Worm (Caenorhabditis elegans) whole organism, young adult: ENCODE measurements around the gene pnc-1.

Experiments
- B0019.2 ChIP-seq: fragments of 200-800 bp; sonication (Bioruptor generic); conservative IDR thresholded peaks from 2 replicates; pipeline ENCODE4 v1.3.6; 2022; ENCODE audit warnings: missing genetic modification reagents, missing genetic modification characterization, missing compliant biosample characterization
- F23B12.7 ChIP-seq: sonication (generic microtip); optimal IDR thresholded peaks from 2 replicates; lab custom pipeline; 2017; ENCODE audit warnings: missing genetic modification characterization, mild to moderate bottlenecking, missing compliant biosample characterization, antibody characterized with exemption, moderate library complexity; ENCODE audit not compliant: insufficient read depth
- F33H1.4 ChIP-seq: fragments of 200-800 bp; sonication (Bioruptor generic); IDR thresholded peaks from 2 replicates; pipeline ENCODE4 v1.3.6; 2022; ENCODE audit warnings: missing genetic modification reagents, missing genetic modification characterization, missing compliant biosample characterization
- F39B2.1 ChIP-seq: fragments of 200-800 bp; sonication (Bioruptor generic); IDR thresholded peaks from 2 replicates; pipeline ENCODE4 v1.3.6; 2022; ENCODE audit warnings: missing genetic modification reagents, missing genetic modification characterization, missing compliant biosample characterization
- F55B11.4 ChIP-seq: sonication (generic microtip); optimal IDR thresholded peaks from 2 replicates; lab custom pipeline; 2016; ENCODE audit warnings: missing compliant biosample characterization, missing genetic modification characterization, borderline replicate concordance; ENCODE audit not compliant: insufficient read depth
- K11D2.4 ChIP-seq: fragments of 200-800 bp; sonication (Bioruptor generic); IDR thresholded peaks from 2 replicates; pipeline ENCODE4 v1.3.6; 2022; ENCODE audit warnings: missing genetic modification reagents, missing genetic modification characterization, missing compliant biosample characterization
- Y53G8AR.9 ChIP-seq: fragments of 200-800 bp; sonication (Bioruptor generic); conservative IDR thresholded peaks from 2 replicates; pipeline ENCODE4 v1.3.6; 2022; ENCODE audit warnings: missing genetic modification reagents, missing genetic modification characterization, missing compliant biosample characterization
- Y56A3A.18 ChIP-seq: fragments of 200-800 bp; sonication (Bioruptor generic); IDR thresholded peaks from 2 replicates; pipeline ENCODE4 v1.3.6; 2022; ENCODE audit warnings: missing genetic modification reagents, missing genetic modification characterization, missing compliant biosample characterization
- Y67H2A.10 ChIP-seq: fragments of 200-800 bp; sonication (Bioruptor generic); conservative IDR thresholded peaks from 2 replicates; pipeline ENCODE4 v1.3.6; 2022; ENCODE audit warnings: missing genetic modification reagents, missing genetic modification characterization, missing compliant biosample characterization
- ZK185.1 ChIP-seq: sonication (generic microtip); optimal IDR thresholded peaks from 2 replicates; lab custom pipeline; 2016; ENCODE audit warnings: mild to moderate bottlenecking, missing genetic modification characterization, missing compliant biosample characterization; ENCODE audit not compliant: poor library complexity, severe bottlenecking
- atf-7 ChIP-seq: sonication (generic microtip); optimal IDR thresholded peaks from 2 replicates; lab custom pipeline; 2017; ENCODE audit warnings: mild to moderate bottlenecking, missing genetic modification characterization, missing compliant biosample characterization
- attf-5 ChIP-seq: fragments of 200-800 bp; sonication (Bioruptor generic); optimal IDR thresholded peaks from 2 replicates; lab custom pipeline; 2018; ENCODE audit warnings: mild to moderate bottlenecking, missing genetic modification characterization, missing compliant biosample characterization
- cebp-1 ChIP-seq, 2 experiments: fragments of 200-800 bp in 1 of 2; sonication (Bioruptor generic) in 1 of 2; sonication (generic microtip) in 1 of 2; IDR thresholded peaks in 1 of 2; optimal IDR thresholded peaks in 1 of 2; 2 replicates each; pipeline versions ENCODE4 v1.3.6 to Lab custom; 2017 to 2022; ENCODE audit warnings: missing compliant biosample characterization in 2 of 2, missing genetic modification characterization in 2 of 2, mild to moderate bottlenecking in 1 of 2, missing genetic modification reagents in 1 of 2, moderate library complexity in 1 of 2
- cebp-2 ChIP-seq: fragments of 200-800 bp; sonication (Bioruptor generic); IDR thresholded peaks from 2 replicates; pipeline ENCODE4 v1.3.6; 2022; ENCODE audit warnings: missing genetic modification characterization, missing compliant biosample characterization
- chd-7 ChIP-seq: sonication (generic microtip); optimal IDR thresholded peaks from 2 replicates; lab custom pipeline; 2016; ENCODE audit warnings: mild to moderate bottlenecking, missing genetic modification characterization, moderate library complexity, missing compliant biosample characterization
- die-1 ChIP-seq: sonication (generic microtip); optimal IDR thresholded peaks from 2 replicates; lab custom pipeline; 2016; ENCODE audit warnings: missing genotype, mild to moderate bottlenecking, missing genetic modification characterization, missing compliant biosample characterization
- ets-4 ChIP-seq: fragments of 200-800 bp; sonication (Bioruptor generic); optimal IDR thresholded peaks from 2 replicates; lab custom pipeline; 2018; ENCODE audit warnings: mild to moderate bottlenecking, missing genetic modification characterization, missing compliant biosample characterization
- fkh-3 ChIP-seq: sonication (generic microtip); optimal IDR thresholded peaks from 2 replicates; lab custom pipeline; 2016; ENCODE audit warnings: mild to moderate bottlenecking, missing genetic modification characterization, missing compliant biosample characterization
- him-1 ChIP-seq: sonication (generic microtip); optimal IDR thresholded peaks from 2 replicates; lab custom pipeline; 2016; ENCODE audit warnings: missing genotype, missing genetic modification reagents, missing genetic modification characterization, missing compliant biosample characterization
- hlh-12 ChIP-seq: sonication (generic microtip); optimal IDR thresholded peaks from 2 replicates; lab custom pipeline; 2016; ENCODE audit warnings: missing genetic modification characterization, missing compliant biosample characterization
- hmg-1.2 ChIP-seq: fragments of 200-800 bp; sonication (Bioruptor generic); IDR thresholded peaks from 2 replicates; pipeline ENCODE4 v1.3.6; 2022; ENCODE audit warnings: missing genetic modification reagents, missing genetic modification characterization, missing compliant biosample characterization
- lin-40 ChIP-seq: sonication (generic microtip); optimal IDR thresholded peaks from 2 replicates; lab custom pipeline; 2016; ENCODE audit warnings: missing genetic modification characterization, mild to moderate bottlenecking, missing compliant biosample characterization, missing genotype, missing genetic modification reagents
- lir-1 ChIP-seq: fragments of 200-800 bp; sonication (Bioruptor generic); conservative IDR thresholded peaks from 2 replicates; pipeline ENCODE4 v1.3.6; 2022; ENCODE audit warnings: missing genetic modification reagents, missing genetic modification characterization, missing compliant biosample characterization
- lsy-27 ChIP-seq: sonication (generic microtip); optimal IDR thresholded peaks from 2 replicates; lab custom pipeline; 2017; ENCODE audit warnings: missing genetic modification characterization, mild to moderate bottlenecking, missing compliant biosample characterization, antibody characterized with exemption, missing genotype, borderline replicate concordance; ENCODE audit not compliant: insufficient read depth
- madf-8 ChIP-seq: fragments of 200-800 bp; sonication (Bioruptor generic); conservative IDR thresholded peaks from 2 replicates; pipeline ENCODE4 v1.3.6; 2022; ENCODE audit warnings: missing genetic modification reagents, missing genetic modification characterization, missing compliant biosample characterization
- nfyb-1 ChIP-seq: fragments of 200-800 bp; sonication (Bioruptor generic); IDR thresholded peaks from 2 replicates; pipeline ENCODE4 v1.3.6; 2022; ENCODE audit warnings: missing genetic modification reagents, missing genetic modification characterization, missing compliant biosample characterization
- nhr-27 ChIP-seq: fragments of 200-800 bp; sonication (Bioruptor generic); optimal IDR thresholded peaks from 2 replicates; lab custom pipeline; 2018; ENCODE audit warnings: mild to moderate bottlenecking, missing genetic modification characterization, moderate library complexity, missing compliant biosample characterization
- pbrm-1 ChIP-seq: fragments of 200-800 bp; sonication (Bioruptor generic); IDR thresholded peaks from 2 replicates; pipeline ENCODE4 v1.3.6; 2022; ENCODE audit warnings: missing genetic modification reagents, missing genetic modification characterization, missing compliant biosample characterization
- rec-8 ChIP-seq, 2 experiments: sonication (generic microtip); optimal IDR thresholded peaks; 2 replicates each; lab custom pipeline; 2016; ENCODE audit warnings: mild to moderate bottlenecking in 2 of 2, missing genetic modification characterization in 2 of 2, missing genetic modification reagents in 2 of 2, missing genotype in 2 of 2, missing biosample characterization in 1 of 2, missing compliant biosample characterization in 1 of 2, moderate library complexity in 1 of 2
- rpc-1 ChIP-seq, 2 experiments: fragments of 150-350 bp in 1 of 2; sonication (generic microtip) in 1 of 2; optimal IDR thresholded peaks; 2 replicates each; lab custom pipeline; 2014 to 2018; ENCODE audit warnings: missing biosample characterization in 1 of 2, missing genetic modification characterization in 1 of 2, missing genetic modification reagents in 1 of 2, missing genotype in 1 of 2
- sea-2 ChIP-seq: fragments of 200-800 bp; sonication (Bioruptor generic); IDR thresholded peaks from 2 replicates; pipeline ENCODE4 v1.3.6; 2022; ENCODE audit warnings: missing genetic modification characterization, missing compliant biosample characterization
- snpc-3.4 ChIP-seq: sonication (generic microtip); optimal IDR thresholded peaks from 2 replicates; lab custom pipeline; 2017; ENCODE audit warnings: missing genetic modification characterization, mild to moderate bottlenecking, missing compliant biosample characterization, antibody characterized with exemption, moderate library complexity, missing genotype, missing genetic modification reagents
- snpc-4 ChIP-seq, 5 experiments: fragments of 150-350 bp in 1 of 5; sonication (generic microtip) in 4 of 5; optimal IDR thresholded peaks; 2 replicates each; lab custom pipeline; 2014 to 2018; ENCODE audit warnings: missing genetic modification characterization in 5 of 5, missing biosample characterization in 3 of 5, antibody characterized with exemption in 2 of 5, mild to moderate bottlenecking in 2 of 5, missing compliant biosample characterization in 2 of 5, missing genotype in 2 of 5, moderate library complexity in 2 of 5, missing genetic modification reagents in 1 of 5
- xnd-1 ChIP-seq: sonication (generic microtip); optimal IDR thresholded peaks from 2 replicates; lab custom pipeline; 2016; ENCODE audit warnings: missing genotype, missing genetic modification reagents, missing genetic modification characterization, missing compliant biosample characterization

pnc-1 gene

DNA sequence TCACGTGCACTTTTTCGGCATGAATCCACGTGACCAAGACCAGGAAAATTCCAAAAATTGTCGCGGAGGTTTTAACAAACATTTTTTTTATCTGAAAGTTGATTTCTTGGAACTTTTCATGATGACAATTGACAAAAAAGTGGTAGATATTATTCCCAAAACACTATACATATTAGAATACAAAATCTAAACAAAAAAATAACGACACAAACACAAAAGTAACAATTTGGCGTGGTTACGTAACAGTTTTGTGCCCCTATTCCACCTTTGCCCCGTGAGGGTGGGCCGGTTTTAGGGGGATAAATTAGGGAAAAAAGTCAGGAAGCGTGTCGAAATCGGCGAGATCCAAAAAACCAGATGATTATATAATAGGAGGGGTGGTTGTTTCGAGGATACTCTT, 26.5 kb upstream of the pnc-1 start, which contains the start of gene gegf-1:
gegf-1 (minus strand) TSS at position 101 of the 400 bp plus-strand sequence.
- TF ChIP-seq F33H1.4 (GFP tag; lab: Robert Waterston, UW) (no peak), fkh-3 (tag; lab: Kevin White, UChicago) (no peak)

DNA sequence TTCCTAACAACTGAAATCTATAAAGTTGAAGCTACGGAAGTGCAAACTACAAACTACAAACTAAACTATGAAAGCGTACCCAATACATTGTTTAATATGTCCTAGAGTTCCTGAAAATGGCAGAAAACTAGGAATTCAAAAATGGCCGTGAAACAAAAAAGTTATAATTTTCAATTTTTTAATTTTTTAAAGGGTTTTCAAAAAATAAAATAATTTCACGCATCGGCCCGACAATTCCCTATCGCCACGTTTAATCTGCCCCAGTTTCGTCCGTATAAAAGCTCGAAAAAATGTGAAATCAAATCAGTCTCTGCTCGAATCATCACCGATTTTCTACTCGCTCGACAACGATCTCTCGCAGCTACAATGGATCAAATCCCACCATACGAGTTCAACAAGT, 25.6 kb upstream of the pnc-1 start, which contains the start of gene Y38C1AA.7:
Y38C1AA.7 (plus strand) TSS at position 301 of the 400 bp plus-strand sequence.
- TF ChIP-seq attf-5 (no peak), die-1 (tag; lab: Kevin White, UChicago) (no peak), F23B12.7 (tag; lab: Kevin White, UChicago) (no peak), madf-8 (no peak), Y56A3A.18 (GFP tag; lab: Robert Waterston, UW) (no peak), ZK185.1 (tag; lab: Kevin White, UChicago) (no peak), rpc-1 (optimal IDR thresholded peaks at IDR 0.05; lab: Kevin White, UChicago) (no peak), rpc-1 (tag; optimal IDR thresholded peaks at IDR 0.05; lab: Kevin White, UChicago) (no peak), K11D2.4 (GFP tag; lab: Robert Waterston, UW) (no peak), Y53G8AR.9 (GFP tag; lab: Robert Waterston, UW) (no peak), xnd-1 (tag; lab: Kevin White, UChicago) (no peak), atf-7 (no peak), snpc-4 (GFP tag; optimal IDR thresholded peaks at IDR 0.05; lab: Kevin White, UChicago) (no peak), snpc-4 (tag; optimal IDR thresholded peaks at IDR 0.05; lab: Kevin White, UChicago) (no peak), fkh-3 (tag; lab: Kevin White, UChicago) (no peak), cebp-2 (no peak), sea-2 (no peak), ets-4 (GFP tag; lab: Kevin White, UChicago) (no peak), rec-8 (tag; optimal IDR thresholded peaks at IDR 0.05; lab: Kevin White, UChicago) (no peak), cebp-1 (GFP tag; IDR thresholded peaks at IDR 0.05; lab: Robert Waterston, UW) (no peak), cebp-1 (tag; optimal IDR thresholded peaks at IDR 0.05; lab: Kevin White, UChicago) (no peak)

DNA sequence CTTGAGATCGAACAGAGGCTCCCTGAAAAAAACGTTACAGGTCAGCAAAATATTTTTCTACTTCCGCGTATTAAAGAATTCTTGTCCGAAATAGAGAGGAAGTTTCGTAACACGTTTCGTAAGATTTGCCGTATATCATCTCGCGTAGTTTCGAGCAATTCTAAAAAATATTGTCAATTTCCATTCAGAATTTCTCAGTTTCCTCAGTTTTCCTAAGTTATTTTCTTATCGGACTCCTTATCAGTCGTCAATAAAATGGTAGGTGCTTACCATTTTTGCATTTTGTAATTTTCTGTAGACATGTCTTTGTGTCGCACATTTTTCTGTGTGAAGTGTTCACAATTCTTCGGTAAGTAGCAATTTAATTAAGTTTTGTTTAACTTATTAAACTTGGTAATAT, 24.4 kb upstream of the pnc-1 start, which contains the start of gene Y38C1AA.19:
Y38C1AA.19 (plus strand) TSS at position 301 of the 400 bp plus-strand sequence.
- no peak for TF ChIP-seq Y67H2A.10
- TF ChIP-seq, all 124 proteins: peak for 0

DNA sequence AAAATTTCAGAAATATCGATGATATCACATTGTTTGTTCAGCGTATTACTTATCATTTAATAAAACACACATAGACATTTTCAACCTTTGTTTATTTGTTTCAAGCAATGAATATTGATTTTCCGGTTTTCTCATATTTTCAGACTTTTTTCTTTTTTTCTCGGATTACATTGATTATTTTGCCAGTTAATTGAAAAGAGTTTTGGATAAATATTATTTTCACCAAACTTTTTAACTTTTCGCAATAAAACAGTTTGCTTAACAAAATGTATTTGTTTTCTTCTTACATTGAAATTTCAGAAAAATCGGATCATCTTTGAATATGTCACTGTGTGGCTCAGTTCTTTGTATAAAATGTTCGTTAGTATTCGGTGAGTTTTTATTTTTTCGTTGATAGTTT, 21.8 kb upstream of the pnc-1 start, which contains the start of gene Y38C1AA.6:
Y38C1AA.6 (plus strand) TSS at position 301 of the 400 bp plus-strand sequence.
- no peak for TF ChIP-seq lir-1 (GFP tag; lab: Robert Waterston, UW)
- no peak for TF ChIP-seq hmg-1.2
- no peak for TF ChIP-seq F55B11.4 (tag; lab: Kevin White, UChicago)
- no peak for TF ChIP-seq Y53G8AR.9 (GFP tag; lab: Robert Waterston, UW)
- no peak for TF ChIP-seq snpc-3.4 (tag; lab: Kevin White, UChicago)
- no peak for TF ChIP-seq snpc-4 (GFP tag; optimal IDR thresholded peaks at IDR 0.05; lab: Kevin White, UChicago)
- no peak for TF ChIP-seq snpc-4 (tag; optimal IDR thresholded peaks at IDR 0.05; lab: Kevin White, UChicago)
- no peak for TF ChIP-seq hlh-12 (tag; lab: Kevin White, UChicago)
- TF ChIP-seq him-1 (tag; lab: Kevin White, UChicago): no peak
- no peak for TF ChIP-seq F39B2.1 (GFP tag; lab: Robert Waterston, UW)
- TF ChIP-seq nfyb-1: no peak
- no peak for TF ChIP-seq nhr-27 (tag; lab: Kevin White, UChicago)
- no peak for TF ChIP-seq pbrm-1
- no peak for TF ChIP-seq lsy-27
- no peak for TF ChIP-seq B0019.2 (GFP tag; lab: Robert Waterston, UW)
- no peak for TF ChIP-seq lin-40 (tag; lab: Kevin White, UChicago)
- no peak for TF ChIP-seq sea-2
- TF ChIP-seq K11D2.4 (GFP tag; lab: Robert Waterston, UW): no peak
- no peak for TF ChIP-seq chd-7
